Worm (Caenorhabditis elegans) whole organism, mixed stage, embryonic: ENCODE measurements around the gene col-172.

Source experiments
- elt-1 ChIP-seq: sonication (generic microtip); optimal IDR thresholded peaks from 2 replicates; lab custom pipeline; 2017; ENCODE audit warnings: missing genetic modification characterization, mild to moderate bottlenecking, missing compliant biosample characterization, antibody characterized with exemption, moderate library complexity, borderline replicate concordance; ENCODE audit not compliant: insufficient read depth
- nhr-12 ChIP-seq: fragments of 150-350 bp; optimal IDR thresholded peaks from 2 replicates; lab custom pipeline; 2014; ENCODE audit warnings: missing biosample characterization, missing genetic modification characterization

DNA sequence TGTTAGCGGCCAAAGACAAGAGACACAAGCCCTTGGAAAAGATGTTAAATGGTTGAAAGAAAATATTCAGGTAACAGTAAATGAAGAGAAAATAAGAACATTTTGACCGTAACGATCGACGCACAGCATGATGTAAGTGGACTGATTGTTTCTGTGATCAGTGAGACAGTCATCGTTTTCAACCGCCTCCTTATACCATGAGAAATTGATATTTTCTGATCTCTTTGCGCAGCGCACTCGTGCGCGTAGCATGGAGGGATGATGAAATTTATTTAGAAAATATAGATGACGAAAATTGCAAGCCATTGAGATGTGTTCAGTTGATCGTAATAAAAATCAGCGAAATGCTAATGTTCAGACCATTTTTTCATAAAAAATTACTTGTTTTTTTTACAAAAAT lies 23.0 kb upstream of the col-172 start:
- TF ChIP-seq elt-1 (tag; lab: Kevin White, UChicago) (no peak), nhr-12 (no peak)
